Worm (Caenorhabditis elegans) whole organism, midembryonic: ENCODE results near the gene T28D6.6.
A peak's percentile ranks its signal among the peaks of the same experiment; 100 is the strongest.

Experiments used
- T22C8.4 ChIP-seq: fragments of 200-800 bp; sonication (Bioruptor generic); IDR thresholded peaks from 2 replicates; pipeline ENCODE4 v1.3.6; 2022; ENCODE audit warnings: missing genetic modification characterization, missing compliant biosample characterization
- cog-1 ChIP-seq: sonication (generic microtip); optimal IDR thresholded peaks from 2 replicates; lab custom pipeline; 2016; ENCODE audit warnings: missing genetic modification characterization, missing compliant biosample characterization
- flt-1 ChIP-seq: fragments of 200-800 bp; sonication (Bioruptor generic); IDR thresholded peaks from 2 replicates; pipeline ENCODE4 v1.3.6; 2022; ENCODE audit warnings: missing genetic modification characterization, missing compliant biosample characterization
- klf-2 ChIP-seq: fragments of 200-800 bp; sonication (Bioruptor generic); conservative IDR thresholded peaks from 2 replicates; pipeline ENCODE4 v1.3.6; 2022; ENCODE audit warnings: missing genetic modification reagents, missing genetic modification characterization, missing compliant biosample characterization
- med-1 ChIP-seq: sonication (generic microtip); optimal IDR thresholded peaks from 2 replicates; lab custom pipeline; 2017; ENCODE audit warnings: missing genetic modification characterization, mild to moderate bottlenecking, missing compliant biosample characterization, antibody characterized with exemption, missing genetic modification reagents; ENCODE audit not compliant: insufficient read depth
- ref-1 ChIP-seq: fragments of 200-800 bp; sonication (Bioruptor generic); conservative IDR thresholded peaks from 2 replicates; pipeline ENCODE4 v1.3.6; 2022; ENCODE audit warnings: missing genetic modification reagents, missing genetic modification characterization, missing compliant biosample characterization
- tab-1 ChIP-seq: fragments of 200-800 bp; sonication (Bioruptor generic); IDR thresholded peaks from 2 replicates; pipeline ENCODE4 v1.3.6; 2022; ENCODE audit warnings: missing genetic modification characterization, missing compliant biosample characterization
- ztf-23 ChIP-seq: fragments of 200-800 bp; sonication (Bioruptor generic); IDR thresholded peaks from 2 replicates; pipeline ENCODE4 v1.3.6; 2022; ENCODE audit warnings: missing genetic modification reagents, missing genetic modification characterization, missing compliant biosample characterization
- ztf-29 ChIP-seq: fragments of 200-800 bp; sonication (Bioruptor generic); IDR thresholded peaks from 2 replicates; pipeline ENCODE4 v1.3.6; 2022; ENCODE audit warnings: missing genetic modification reagents, missing genetic modification characterization, missing compliant biosample characterization

Gene T28D6.6

DNA sequence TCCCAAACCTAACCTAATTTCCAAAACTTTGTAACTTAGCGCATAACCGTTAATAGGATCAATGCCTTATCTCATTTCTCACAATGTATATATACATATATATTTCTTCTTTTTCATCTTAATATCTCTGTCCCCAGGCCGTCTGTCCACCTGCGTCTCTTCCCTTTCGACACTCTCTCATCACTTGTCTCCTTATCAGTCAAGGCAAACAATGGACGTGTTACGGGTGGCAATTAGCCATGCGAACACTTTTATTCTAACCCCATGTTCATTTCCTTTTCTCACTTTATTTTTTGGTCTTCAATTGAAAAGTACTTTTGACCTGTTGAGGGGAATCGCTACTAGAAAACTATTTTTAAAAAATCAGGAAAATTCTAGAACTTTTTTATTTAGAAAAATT is 14.5 kb upstream of the T28D6.6 start:
- TF ChIP-seq flt-1 (GFP tag; lab: Robert Waterston, UW) (no peak), ref-1 (GFP tag; lab: Robert Waterston, UW) (no peak), ztf-23 (GFP tag; lab: Robert Waterston, UW) (no peak), med-1 (GFP tag; lab: Kevin White, UChicago) (no peak), ztf-29 (no peak), cog-1 (tag; lab: Kevin White, UChicago) (no peak), T22C8.4 (GFP tag; lab: Robert Waterston, UW) (no peak), tab-1 (GFP tag; lab: Robert Waterston, UW) (no peak)

DNA sequence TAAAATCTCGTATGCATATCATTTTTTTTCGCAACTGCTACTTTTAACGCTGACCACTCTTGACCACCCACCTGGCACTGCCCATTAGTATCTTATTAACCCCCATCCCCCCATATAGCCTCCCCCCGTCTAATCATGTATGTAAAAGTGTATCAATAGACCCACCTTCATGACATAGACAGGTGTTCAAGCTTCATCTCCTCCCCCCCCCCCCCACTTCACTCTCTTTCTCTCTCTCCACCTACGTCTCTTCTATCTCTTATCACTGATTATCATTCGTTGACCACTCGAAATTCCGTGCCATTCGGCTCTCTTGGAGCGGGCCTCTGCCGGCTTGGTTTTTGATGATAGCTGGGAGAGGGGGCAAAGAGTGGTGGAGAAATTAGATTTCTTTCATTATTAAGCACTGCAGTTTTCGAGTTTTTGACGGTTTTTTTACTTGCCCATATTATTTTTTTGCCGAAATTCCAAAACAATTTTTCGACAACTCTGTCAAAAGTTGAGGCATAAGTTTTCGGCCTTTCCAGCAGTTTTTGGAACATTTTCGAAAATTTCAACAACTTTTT is 12.9 kb upstream of the T28D6.6 start:
- TF ChIP-seq med-1 (GFP tag; lab: Kevin White, UChicago) (no peak), ztf-23 (GFP tag; lab: Robert Waterston, UW) (no peak), T22C8.4 (GFP tag; lab: Robert Waterston, UW) (no peak), cog-1 (tag; lab: Kevin White, UChicago) (no peak), ref-1 (GFP tag; lab: Robert Waterston, UW) (no peak), klf-2 (GFP tag; lab: Robert Waterston, UW) (no peak), flt-1 (GFP tag; lab: Robert Waterston, UW) (no peak)

DNA sequence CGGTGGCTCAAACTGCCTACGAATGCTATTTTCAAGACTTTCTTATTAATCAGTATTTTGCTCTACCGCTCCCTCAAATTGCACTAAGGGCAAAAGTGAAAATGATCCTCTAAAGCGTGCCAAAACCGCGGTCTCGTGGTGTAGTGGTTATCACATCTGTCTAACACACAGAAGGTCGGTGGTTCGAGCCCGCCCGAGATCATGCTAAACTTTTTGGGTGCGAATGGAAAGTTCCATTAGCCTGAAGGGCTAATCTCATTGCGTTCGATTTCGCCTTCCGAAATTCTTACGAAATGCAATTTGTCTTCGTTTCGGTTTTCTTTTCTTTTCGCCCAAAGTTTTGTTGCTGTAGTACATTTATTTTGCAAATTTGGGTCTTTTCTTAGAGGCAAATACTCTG is 10.6 kb upstream of the T28D6.6 start:
- TF ChIP-seq flt-1 (GFP tag; lab: Robert Waterston, UW), result no peak
- 0 out of 2 replicates have a peak, but pooled peaks have one; percentile 16 for TF ChIP-seq klf-2 (GFP tag; lab: Robert Waterston, UW)
- peak; percentile 58; the same call in 1 of the 2 replicates for TF ChIP-seq ztf-23 (GFP tag; lab: Robert Waterston, UW)
- no peak for TF ChIP-seq ztf-29
- peak; percentile 51; the same call in 1 of the 2 replicates for TF ChIP-seq tab-1 (GFP tag; lab: Robert Waterston, UW)

DNA sequence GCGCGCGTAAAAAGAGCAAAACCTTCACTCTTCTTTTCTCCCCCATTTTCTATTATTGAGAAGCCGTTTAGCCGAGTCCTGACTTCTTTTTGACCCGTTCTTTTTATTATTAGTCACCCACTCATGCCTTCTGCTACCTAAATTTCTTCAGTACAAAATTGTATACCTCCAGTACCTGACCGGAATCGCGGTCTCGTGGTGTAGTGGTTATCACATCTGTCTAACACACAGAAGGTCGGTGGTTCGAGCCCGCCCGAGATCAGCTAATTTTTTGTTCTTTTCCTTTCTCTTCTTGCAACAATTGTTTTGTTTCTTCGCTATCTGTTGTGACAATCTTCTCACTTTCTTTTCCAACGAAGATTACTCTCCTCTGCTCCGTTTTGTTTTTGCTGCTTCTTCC is 9.9 kb upstream of the T28D6.6 start:
- peak; percentile 83 for TF ChIP-seq flt-1 (GFP tag; lab: Robert Waterston, UW)
- TF ChIP-seq tab-1 (GFP tag; lab: Robert Waterston, UW), result peak; percentile 81; the same call in 1 of the 2 replicates
- TF ChIP-seq ref-1 (GFP tag; lab: Robert Waterston, UW), result 0 out of 2 replicates have a peak, but pooled peaks have one; percentile 23
- no peak for TF ChIP-seq cog-1 (tag; lab: Kevin White, UChicago)
- TF ChIP-seq med-1 (GFP tag; lab: Kevin White, UChicago), result no peak
- 0 out of 2 replicates have a peak, but pooled peaks have one; percentile 37 for TF ChIP-seq ztf-23 (GFP tag; lab: Robert Waterston, UW)
- TF ChIP-seq ztf-29, result no peak
- TF ChIP-seq klf-2 (GFP tag; lab: Robert Waterston, UW), result no peak

DNA sequence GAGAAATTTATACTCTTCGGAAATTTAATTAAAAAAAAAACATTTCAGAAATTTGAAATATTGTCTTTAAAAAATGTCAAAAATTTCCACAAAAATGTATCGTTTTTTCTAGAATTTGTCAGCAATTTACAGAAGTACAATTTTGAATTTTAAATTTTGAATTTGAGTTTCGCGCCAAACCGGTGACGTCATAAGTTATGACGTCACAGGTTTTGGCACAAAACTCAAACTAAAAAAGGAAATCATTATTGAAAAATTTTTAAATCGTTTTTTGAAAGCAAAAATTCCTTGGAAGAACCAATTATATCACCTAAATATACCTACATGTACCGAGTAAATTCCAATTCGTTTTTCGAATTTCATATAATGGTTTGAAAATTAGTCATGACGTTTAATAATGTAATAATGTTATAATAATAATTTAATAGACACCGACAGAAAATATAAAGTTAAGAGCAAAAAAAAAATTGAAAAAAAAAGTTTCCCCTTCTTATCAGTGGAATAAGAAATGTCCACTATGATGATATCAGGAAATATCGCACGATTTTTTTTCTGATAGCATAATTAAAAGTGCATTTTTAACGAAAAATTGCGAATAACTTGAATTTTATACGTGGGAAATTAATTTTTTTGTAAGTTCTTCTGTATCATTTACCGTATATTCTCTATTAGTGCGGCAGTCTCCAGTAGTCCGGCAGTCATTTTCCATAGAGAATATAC is 7.4 kb upstream of the T28D6.6 start:
- TF ChIP-seq ref-1 (GFP tag; lab: Robert Waterston, UW), result no peak

DNA sequence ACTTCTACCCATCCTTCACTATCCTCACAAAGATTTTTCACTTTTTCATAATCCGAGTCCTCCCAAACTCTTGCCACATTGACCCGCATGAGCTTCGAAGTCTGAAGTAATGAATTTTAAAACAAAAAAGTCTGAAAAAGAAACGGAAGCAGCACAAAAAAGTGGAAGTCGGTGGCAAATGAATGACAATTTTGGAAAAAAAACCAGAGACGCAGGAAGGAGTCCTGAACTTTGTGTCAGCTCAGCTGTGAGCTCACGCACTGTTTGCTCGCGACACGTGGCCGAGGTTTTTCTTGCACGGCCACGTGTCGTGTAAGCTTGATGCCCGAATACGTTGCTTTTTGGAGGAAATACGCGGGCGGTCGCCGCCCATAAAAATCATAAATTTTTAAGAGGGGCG is 3.5 kb upstream of the T28D6.6 start, which contains the start of gene T28D6.7:
TSS of gene T28D6.7 (minus strand) at position 101 of the 400 bp plus-strand sequence.
- no peak for TF ChIP-seq ztf-29
- TF ChIP-seq klf-2 (GFP tag; lab: Robert Waterston, UW), result no peak
- TF ChIP-seq med-1 (GFP tag; lab: Kevin White, UChicago), result no peak
- TF ChIP-seq T22C8.4 (GFP tag; lab: Robert Waterston, UW), result no peak
- no peak for TF ChIP-seq tab-1 (GFP tag; lab: Robert Waterston, UW)
- TF ChIP-seq flt-1 (GFP tag; lab: Robert Waterston, UW), result no peak
- no peak for TF ChIP-seq cog-1 (tag; lab: Kevin White, UChicago)
- TF ChIP-seq ref-1 (GFP tag; lab: Robert Waterston, UW), result no peak
- no peak for TF ChIP-seq ztf-23 (GFP tag; lab: Robert Waterston, UW)

DNA sequence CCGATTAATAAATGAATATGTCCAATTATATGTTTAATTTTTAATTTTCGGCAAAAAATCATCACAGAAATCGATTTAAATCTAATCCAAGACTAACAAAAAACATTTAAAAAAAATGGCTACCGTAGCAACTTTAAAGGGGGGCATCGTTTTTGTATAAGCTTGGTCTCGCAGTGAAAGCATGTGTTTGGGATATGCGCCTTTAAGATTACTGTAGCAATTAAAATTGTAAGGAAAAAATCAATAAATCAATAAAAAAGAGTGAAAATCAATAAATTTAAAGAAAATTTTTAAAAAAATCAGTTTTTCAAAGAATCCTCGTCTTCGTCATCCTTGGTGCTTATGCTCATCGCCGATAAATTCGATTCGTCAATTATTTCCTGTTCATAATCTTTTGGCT is 1.2 kb upstream of the T28D6.6 start:
- TF ChIP-seq klf-2 (GFP tag; lab: Robert Waterston, UW), result no peak
- no peak for TF ChIP-seq ref-1 (GFP tag; lab: Robert Waterston, UW)
- TF ChIP-seq T22C8.4 (GFP tag; lab: Robert Waterston, UW), result no peak
- no peak for TF ChIP-seq flt-1 (GFP tag; lab: Robert Waterston, UW)
- TF ChIP-seq cog-1 (tag; lab: Kevin White, UChicago), result no peak
- TF ChIP-seq tab-1 (GFP tag; lab: Robert Waterston, UW), result no peak
- TF ChIP-seq ztf-29, result no peak
- TF ChIP-seq ztf-23 (GFP tag; lab: Robert Waterston, UW), result no peak
- TF ChIP-seq med-1 (GFP tag; lab: Kevin White, UChicago), result no peak

DNA sequence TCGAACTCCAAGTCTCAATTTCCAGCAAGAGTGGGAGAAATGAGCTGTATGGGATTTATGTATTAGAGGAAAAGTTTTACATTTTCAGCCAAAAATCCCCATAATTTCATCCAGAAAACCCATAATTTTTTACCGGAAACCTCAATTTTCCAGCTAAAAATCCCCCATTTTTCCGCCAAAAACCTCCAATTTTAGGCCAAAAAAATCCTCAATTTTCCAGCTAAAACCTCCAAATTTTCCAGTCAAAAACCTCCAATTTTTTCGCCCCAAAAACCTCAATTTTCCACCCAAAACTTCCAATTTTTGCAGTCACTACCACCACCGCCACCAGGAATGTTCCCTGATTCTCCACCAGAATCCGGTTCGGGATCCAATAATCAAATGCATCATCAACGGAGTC is 1.4 kb downstream of the T28D6.6 start:
- TF ChIP-seq cog-1 (tag; lab: Kevin White, UChicago), result no peak
- no peak for TF ChIP-seq klf-2 (GFP tag; lab: Robert Waterston, UW)
- TF ChIP-seq ztf-29, result no peak
- TF ChIP-seq ztf-23 (GFP tag; lab: Robert Waterston, UW), result no peak
- TF ChIP-seq med-1 (GFP tag; lab: Kevin White, UChicago), result no peak
- no peak for TF ChIP-seq flt-1 (GFP tag; lab: Robert Waterston, UW)
- no peak for TF ChIP-seq ref-1 (GFP tag; lab: Robert Waterston, UW)
- TF ChIP-seq T22C8.4 (GFP tag; lab: Robert Waterston, UW), result no peak
- TF ChIP-seq tab-1 (GFP tag; lab: Robert Waterston, UW), result no peak

DNA sequence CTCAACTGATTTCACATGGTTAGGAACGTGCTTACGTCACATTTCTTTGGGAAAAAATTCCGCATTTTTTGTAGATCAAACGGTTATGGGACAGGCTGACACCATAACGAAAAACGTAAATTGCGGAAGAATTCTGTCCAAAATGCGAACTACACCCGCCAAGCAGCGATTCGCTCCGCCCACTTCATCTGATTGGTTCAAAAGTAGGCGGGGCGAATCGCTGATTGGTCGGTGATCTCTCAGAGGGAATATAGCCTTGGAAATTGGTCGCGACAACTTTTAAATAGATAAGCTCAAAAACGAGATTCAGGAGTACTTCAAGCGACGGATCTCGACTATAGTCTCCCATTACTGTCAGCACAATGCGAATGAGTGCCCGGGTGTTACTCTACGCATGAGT is 5.3 kb downstream of the T28D6.6 start:
- no peak for TF ChIP-seq flt-1 (GFP tag; lab: Robert Waterston, UW)
- TF ChIP-seq tab-1 (GFP tag; lab: Robert Waterston, UW), result no peak
- TF ChIP-seq ztf-29, result no peak
